Fruit fly (Drosophila melanogaster) whole organism, embryonic: ENCODE data around the gene CG11560.

Source experiments
- Bteb2 ChIP-seq: fragments of 200-800 bp; sonication (Bioruptor generic); optimal IDR thresholded peaks from 2 replicates; lab custom pipeline; 2016; ENCODE audit warnings: missing biosample characterization, missing genetic modification characterization
- CG10147 ChIP-seq: fragments of 200-800 bp; sonication (Bioruptor generic); optimal IDR thresholded peaks from 2 replicates; lab custom pipeline; 2019; ENCODE audit warnings: missing biosample characterization, mild to moderate bottlenecking, missing genetic modification characterization, moderate library complexity
- CG10274 ChIP-seq: fragments of 200-800 bp; sonication (Bioruptor generic); optimal IDR thresholded peaks from 3 replicates; lab custom pipeline; 2017; ENCODE audit warnings: missing biosample characterization, mild to moderate bottlenecking, missing genetic modification characterization
- CG11398 ChIP-seq: fragments of 200-800 bp; sonication (Bioruptor generic); optimal IDR thresholded peaks from 2 replicates; lab custom pipeline; 2016; ENCODE audit warnings: missing biosample characterization, missing genetic modification characterization
- CG12942 ChIP-seq: fragments of 200-800 bp; sonication (Bioruptor generic); optimal IDR thresholded peaks from 3 replicates; lab custom pipeline; 2016; ENCODE audit warnings: missing biosample characterization, missing genetic modification characterization
- CG13775 ChIP-seq: fragments of 200-800 bp; sonication (Bioruptor generic); optimal IDR thresholded peaks from 3 replicates; lab custom pipeline; 2017; ENCODE audit warnings: missing biosample characterization, mild to moderate bottlenecking, missing genetic modification characterization
- CG14710 ChIP-seq: fragments of 200-800 bp; sonication (Bioruptor generic); optimal IDR thresholded peaks from 3 replicates; lab custom pipeline; 2019; ENCODE audit warnings: missing biosample characterization, mild to moderate bottlenecking, missing genetic modification characterization, moderate library complexity
- CG15011 ChIP-seq: fragments of 200-800 bp; sonication (Bioruptor generic); optimal IDR thresholded peaks from 3 replicates; lab custom pipeline; 2018; ENCODE audit warnings: missing biosample characterization, mild to moderate bottlenecking, missing genetic modification characterization
- CG18619 ChIP-seq: fragments of 200-800 bp; sonication (Bioruptor generic); optimal IDR thresholded peaks from 3 replicates; lab custom pipeline; 2017; ENCODE audit warnings: missing biosample characterization, mild to moderate bottlenecking, missing genetic modification characterization
- CG2875 ChIP-seq: fragments of 200-800 bp; sonication (Bioruptor generic); optimal IDR thresholded peaks from 2 replicates; lab custom pipeline; 2017; ENCODE audit warnings: missing biosample characterization, mild to moderate bottlenecking, missing genetic modification characterization, missing genetic modification reagents
- CG31224 ChIP-seq: fragments of 200-800 bp; sonication (Bioruptor generic); IDR thresholded peaks from 2 replicates; pipeline ENCODE4 v1.3.6; 2022; ENCODE audit warnings: missing biosample characterization, missing genetic modification characterization
- CG33213 ChIP-seq: fragments of 200-800 bp; sonication (Bioruptor generic); optimal IDR thresholded peaks from 3 replicates; lab custom pipeline; 2016; ENCODE audit warnings: missing biosample characterization, missing genetic modification characterization
- CG4707 ChIP-seq: fragments of 200-800 bp; sonication (Bioruptor generic); optimal IDR thresholded peaks from 2 replicates; lab custom pipeline; 2018; ENCODE audit warnings: missing biosample characterization, mild to moderate bottlenecking, missing genetic modification characterization, moderate library complexity
- CG5245 ChIP-seq: fragments of 200-800 bp; sonication (Bioruptor generic); optimal IDR thresholded peaks from 3 replicates; lab custom pipeline; 2016; ENCODE audit warnings: missing biosample characterization, missing genetic modification characterization
- CG5953 ChIP-seq: fragments of 200-800 bp; sonication (Bioruptor generic); IDR thresholded peaks from 2 replicates; pipeline ENCODE4 v1.3.6; 2022; ENCODE audit warnings: missing biosample characterization, missing genetic modification characterization
- CG6813 ChIP-seq: fragments of 200-800 bp; sonication (Bioruptor generic); optimal IDR thresholded peaks from 2 replicates; lab custom pipeline; 2017; ENCODE audit warnings: missing biosample characterization, missing genetic modification characterization, mild to moderate bottlenecking, moderate library complexity, missing genetic modification reagents
- CG7745 ChIP-seq: fragments of 200-800 bp; sonication (Bioruptor generic); optimal IDR thresholded peaks from 2 replicates; lab custom pipeline; 2018; ENCODE audit warnings: missing biosample characterization, mild to moderate bottlenecking, missing genetic modification characterization, moderate library complexity
- CkIIα-i1 ChIP-seq: fragments of 200-800 bp; sonication (Bioruptor generic); IDR thresholded peaks from 2 replicates; pipeline ENCODE4 v1.3.6; 2022; ENCODE audit warnings: missing biosample characterization, missing genetic modification characterization
- CrebB ChIP-seq: fragments of 200-800 bp; sonication (Bioruptor generic); optimal IDR thresholded peaks from 3 replicates; lab custom pipeline; 2018; ENCODE audit warnings: missing biosample characterization, mild to moderate bottlenecking, missing genetic modification characterization
- D19A ChIP-seq: fragments of 200-800 bp; optimal IDR thresholded peaks from 3 replicates; lab custom pipeline; 2019; ENCODE audit warnings: missing biosample characterization, mild to moderate bottlenecking, missing genetic modification characterization, moderate library complexity
- Doc2 ChIP-seq: fragments of 200-800 bp; sonication (Bioruptor generic); IDR thresholded peaks from 2 replicates; pipeline ENCODE4 v1.3.6; 2022; ENCODE audit warnings: missing biosample characterization, missing genetic modification characterization
- Dp ChIP-seq: fragments of 200-800 bp; sonication (Bioruptor generic); optimal IDR thresholded peaks from 2 replicates; lab custom pipeline; 2018; ENCODE audit warnings: missing biosample characterization, mild to moderate bottlenecking, missing genetic modification characterization, moderate library complexity
- E2f1 ChIP-seq: fragments of 200-800 bp; sonication (Bioruptor generic); IDR thresholded peaks from 2 replicates; pipeline ENCODE4 v1.3.6; 2022; ENCODE audit warnings: missing biosample characterization, missing genetic modification characterization
- HLH4C ChIP-seq: fragments of 200-800 bp; sonication (Bioruptor generic); IDR thresholded peaks from 3 replicates; pipeline ENCODE4 v1.3.6; 2022; ENCODE audit warnings: missing biosample characterization, missing genetic modification characterization; ENCODE audit not compliant: partially characterized antibody
- MESR4 ChIP-seq: fragments of 200-800 bp; sonication (Bioruptor generic); optimal IDR thresholded peaks from 2 replicates; lab custom pipeline; 2018; ENCODE audit warnings: missing biosample characterization, mild to moderate bottlenecking, missing genetic modification characterization, moderate library complexity
- PHDP ChIP-seq: fragments of 200-800 bp; sonication (Bioruptor generic); optimal IDR thresholded peaks from 3 replicates; lab custom pipeline; 2018; ENCODE audit warnings: missing biosample characterization, mild to moderate bottlenecking, missing genetic modification characterization, moderate library complexity
- Sin3A ChIP-seq: fragments of >200 bp; optimal IDR thresholded peaks from 2 replicates; lab custom pipeline; 2018
- Ssrp ChIP-seq: fragments of 200-800 bp; sonication (Bioruptor generic); optimal IDR thresholded peaks from 2 replicates; lab custom pipeline; 2018; ENCODE audit warnings: missing biosample characterization, mild to moderate bottlenecking, missing genetic modification characterization, moderate library complexity
- al ChIP-seq: fragments of 200-800 bp; sonication (Bioruptor generic); IDR thresholded peaks from 2 replicates; pipeline ENCODE4 v1.3.6; 2022; ENCODE audit warnings: missing biosample characterization, missing genetic modification characterization
- bab2 ChIP-seq: fragments of 200-800 bp; sonication (Bioruptor generic); optimal IDR thresholded peaks from 2 replicates; lab custom pipeline; 2016; ENCODE audit warnings: missing biosample characterization, missing genetic modification characterization
- bbx ChIP-seq: fragments of 200-800 bp; sonication (Bioruptor generic); IDR thresholded peaks from 2 replicates; pipeline ENCODE4 v1.3.6; 2022; ENCODE audit warnings: missing biosample characterization, missing genetic modification characterization; ENCODE audit not compliant: partially characterized antibody
- corto ChIP-seq: fragments of 200-800 bp; sonication (Bioruptor generic); optimal IDR thresholded peaks from 2 replicates; lab custom pipeline; 2016; ENCODE audit warnings: missing biosample characterization, mild to moderate bottlenecking, missing genetic modification characterization, moderate library complexity
- da ChIP-seq: fragments of 200-800 bp; sonication (Bioruptor generic); optimal IDR thresholded peaks from 2 replicates; lab custom pipeline; 2016; ENCODE audit warnings: missing biosample characterization, missing genetic modification characterization
- ewg ChIP-seq: fragments of 200-800 bp; sonication (Bioruptor generic); optimal IDR thresholded peaks from 3 replicates; lab custom pipeline; 2017; ENCODE audit warnings: mild to moderate bottlenecking, missing biosample characterization, missing genetic modification reagents, missing genetic modification characterization
- fd102C ChIP-seq: fragments of 200-800 bp; sonication (Bioruptor generic); optimal IDR thresholded peaks from 2 replicates; lab custom pipeline; 2018; ENCODE audit warnings: missing biosample characterization, mild to moderate bottlenecking, missing genetic modification characterization, moderate library complexity
- gcm2 ChIP-seq: fragments of 200-800 bp; sonication (Bioruptor generic); optimal IDR thresholded peaks from 2 replicates; lab custom pipeline; 2016; ENCODE audit warnings: missing biosample characterization, missing genetic modification characterization
- grn ChIP-seq: fragments of 200-800 bp; sonication (Bioruptor generic); optimal IDR thresholded peaks from 3 replicates; lab custom pipeline; 2017; ENCODE audit warnings: missing biosample characterization, missing genetic modification characterization
- gro ChIP-seq: fragments of 200-800 bp; sonication (Bioruptor generic); optimal IDR thresholded peaks from 2 replicates; lab custom pipeline; 2016; ENCODE audit warnings: missing biosample characterization, missing genetic modification characterization
- hth ChIP-seq: fragments of >200 bp; optimal IDR thresholded peaks from 2 replicates; lab custom pipeline; 2017; ENCODE audit warnings: inconsistent platforms
- jigr1 ChIP-seq: fragments of 200-800 bp; sonication (Bioruptor generic); IDR thresholded peaks from 3 replicates; pipeline ENCODE4 v1.3.6; 2022; ENCODE audit warnings: missing biosample characterization, missing genetic modification characterization
- kni ChIP-seq: fragments of 200-800 bp; sonication (Bioruptor generic); optimal IDR thresholded peaks from 3 replicates; lab custom pipeline; 2017; ENCODE audit warnings: mild to moderate bottlenecking, missing biosample characterization, missing genetic modification reagents, missing genetic modification characterization
- org-1 ChIP-seq: fragments of 200-800 bp; sonication (Bioruptor generic); optimal IDR thresholded peaks from 2 replicates; lab custom pipeline; 2017; ENCODE audit warnings: missing biosample characterization, missing genetic modification characterization
- prd ChIP-seq, 3 experiments: fragments of >200 bp in 2 of 3; fragments of 200-800 bp in 1 of 3; sonication (Bioruptor generic) in 1 of 3; optimal IDR thresholded peaks in 2 of 3; IDR thresholded peaks in 1 of 3; 2 replicates in 2 of 3; 3 replicates in 1 of 3; pipeline versions ENCODE4 v1.3.6 to Lab custom; 2017 to 2022; ENCODE audit warnings: missing biosample characterization in 1 of 3, missing genetic modification characterization in 1 of 3
- sisA ChIP-seq: fragments of 200-800 bp; sonication (Bioruptor generic); IDR thresholded peaks from 2 replicates; pipeline ENCODE4 v1.3.6; 2022; ENCODE audit warnings: missing biosample characterization, missing genetic modification characterization
- slp2 ChIP-seq: fragments of 200-800 bp; sonication (Bioruptor generic); optimal IDR thresholded peaks from 2 replicates; lab custom pipeline; 2016; ENCODE audit warnings: missing biosample characterization, missing genetic modification characterization
- sug ChIP-seq: fragments of 200-800 bp; optimal IDR thresholded peaks from 2 replicates; lab custom pipeline; 2019; ENCODE audit warnings: missing biosample characterization, mild to moderate bottlenecking, missing genetic modification characterization, moderate library complexity
- trem ChIP-seq: fragments of 200-800 bp; optimal IDR thresholded peaks from 3 replicates; lab custom pipeline; 2019; ENCODE audit warnings: missing biosample characterization, mild to moderate bottlenecking, missing genetic modification characterization, moderate library complexity
- twi ChIP-seq: fragments of 200-800 bp; optimal IDR thresholded peaks from 2 replicates; lab custom pipeline; 2019; ENCODE audit warnings: missing biosample characterization, mild to moderate bottlenecking, missing genetic modification characterization, moderate library complexity
- unc-4 ChIP-seq: fragments of 200-800 bp; sonication (Bioruptor generic); IDR thresholded peaks from 2 replicates; pipeline ENCODE4 v1.3.6; 2022; ENCODE audit warnings: missing biosample characterization, missing genetic modification characterization; ENCODE audit not compliant: partially characterized antibody
- z ChIP-seq: fragments of 200-800 bp; sonication (Bioruptor generic); IDR thresholded peaks from 3 replicates; pipeline ENCODE4 v1.3.6; 2022; ENCODE audit warnings: missing biosample characterization, missing genetic modification characterization
- zfh2 ChIP-seq: fragments of 200-800 bp; sonication (Bioruptor generic); optimal IDR thresholded peaks from 2 replicates; lab custom pipeline; 2016; ENCODE audit warnings: missing biosample characterization, missing genetic modification characterization

CG11560 gene

dm6 chr3L:12139232-12139698 is 19.4 kb downstream of the CG11560 start (continued):
- TF ChIP-seq ewg (GFP tag; lab: Kevin White, UChicago) (peak; percentile 11), bbx (GFP tag; lab: Robert Waterston, UW) (no peak), grn (no peak), twi (no peak), gcm2 (GFP tag; lab: Kevin White, UChicago) (peak; percentile 21), CG14710 (tag; lab: Kevin White, UChicago) (peak; percentile 17), Ssrp (tag; lab: Kevin White, UChicago) (peak; percentile 40), CG33213 (GFP tag; lab: Kevin White, UChicago) (no peak), CG6813 (GFP tag; lab: Kevin White, UChicago) (no peak), CG4707 (GFP tag; lab: Kevin White, UChicago) (no peak), hth (lab: Kevin White, UChicago) (no peak), PHDP (tag; lab: Kevin White, UChicago) (peak; percentile 55), CG12942 (GFP tag; lab: Kevin White, UChicago) (peak; percentile 8), CG10147 (GFP tag; lab: Kevin White, UChicago) (no peak), bab2 (peak; percentile 56), sisA (GFP tag; lab: Robert Waterston, UW) (peak; percentile 46; the same call in 1 of the 2 replicates), gro (GFP tag; lab: Kevin White, UChicago) (peak; percentile 56), jigr1 (GFP tag; lab: Robert Waterston, UW) (no peak), al (GFP tag; lab: Robert Waterston, UW) (0 out of 2 replicates have a peak, but pooled peaks have one; percentile 11), CG11398 (GFP tag; lab: Kevin White, UChicago) (no peak), slp2 (GFP tag; lab: Kevin White, UChicago) (no peak), sug (peak; percentile 53), prd (optimal IDR thresholded peaks at IDR 0.05; lab: Kevin White, UChicago) (no peak), prd (GFP tag; IDR thresholded peaks at IDR 0.05; lab: Robert Waterston, UW) (peak; percentile 56), da (no peak), CG5245 (no peak), trem (tag; lab: Kevin White, UChicago) (no peak), Dp (no peak), fd102C (GFP tag; lab: Kevin White, UChicago) (no peak), CG31224 (GFP tag; lab: Robert Waterston, UW) (0 out of 2 replicates have a peak, but pooled peaks have one; percentile 16), zfh2 (peak; percentile 54), CG15011 (GFP tag; lab: Kevin White, UChicago) (no peak), org-1 (GFP tag; lab: Kevin White, UChicago) (peak; percentile 53), CG18619 (GFP tag; lab: Kevin White, UChicago) (peak; percentile 46), CrebB (tag; lab: Kevin White, UChicago) (peak; percentile 7), corto (GFP tag; lab: Kevin White, UChicago) (no peak), MESR4 (GFP tag; lab: Kevin White, UChicago) (no peak), Sin3A (lab: Kevin White, UChicago) (no peak), CG7745 (no peak), unc-4 (GFP tag; lab: Robert Waterston, UW) (no peak), CkIIα-i1 (GFP tag; lab: Robert Waterston, UW) (no peak), CG5953 (GFP tag; lab: Robert Waterston, UW) (no peak), D19A (tag; lab: Kevin White, UChicago) (peak; percentile 17), Doc2 (GFP tag; lab: Robert Waterston, UW) (no peak), CG13775 (peak; percentile 34), E2f1 (GFP tag; lab: Robert Waterston, UW) (no peak; the same call in 1 of the 2 replicates), HLH4C (no peak), CG2875 (GFP tag; lab: Kevin White, UChicago) (no peak), kni (no peak), Bteb2 (GFP tag; lab: Kevin White, UChicago) (no peak), z (GFP tag; lab: Robert Waterston, UW) (no peak), CG10274 (GFP tag; lab: Kevin White, UChicago) (peak; percentile 34)
